Worm (Caenorhabditis elegans) whole organism, L4/young adult: ENCODE measurements around the gene C33D9.3.

ENCODE experiments used
- W03F9.2 ChIP-seq: fragments of 150-350 bp; optimal IDR thresholded peaks from 2 replicates; lab custom pipeline; 2014; ENCODE audit warnings: missing biosample characterization, missing genetic modification characterization
- dao-5 ChIP-seq: sonication (generic microtip); optimal IDR thresholded peaks from 2 replicates; lab custom pipeline; 2016; ENCODE audit warnings: missing genotype, missing genetic modification characterization, moderate library complexity, missing compliant biosample characterization
- him-1 ChIP-seq: sonication (generic microtip); optimal IDR thresholded peaks from 2 replicates; lab custom pipeline; 2016; ENCODE audit warnings: missing genotype, missing genetic modification reagents, missing genetic modification characterization, missing compliant biosample characterization

DNA sequence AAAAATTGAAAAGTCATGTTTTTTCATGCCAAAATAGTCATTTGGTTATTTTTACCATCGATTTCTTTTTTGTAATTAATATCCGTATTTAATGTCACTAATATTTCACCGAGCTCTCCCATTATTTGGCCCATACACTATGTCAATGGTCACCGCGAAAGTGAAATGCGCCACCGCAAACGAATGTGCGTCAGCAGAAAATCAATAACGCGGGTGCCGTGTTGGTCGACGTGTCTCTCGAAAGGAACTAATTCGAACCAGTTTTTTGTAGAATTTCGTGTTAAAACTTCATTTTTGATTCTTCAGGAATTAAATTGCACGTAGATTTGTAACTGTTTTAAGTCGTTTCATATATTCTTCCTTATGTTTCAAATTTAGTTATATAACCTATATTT lies 33.9 kb upstream of the C33D9.3 start:
- no peak for TF ChIP-seq dao-5 (tag; lab: Kevin White, UChicago)
- TF ChIP-seq W03F9.2 = no peak
- no peak for TF ChIP-seq him-1
